Worm (Caenorhabditis elegans): ENCODE results near the gene swsn-1.

- TF ChIP-seq ztf-18 (tag; optimal IDR thresholded peaks at IDR 0.05) (no peak), ceh-40 (GFP tag; IDR thresholded peaks at IDR 0.05) (no peak), cebp-1 (GFP tag; IDR thresholded peaks at IDR 0.05) (no peak), cebp-1 (tag; optimal IDR thresholded peaks at IDR 0.05) (no peak)
Observed at ce11 chrV:20294388-20294787, 45.1 kb upstream of the swsn-1 start, which contains the start of gene clec-261.

Measured in whole organism, young adult.